Worm (Caenorhabditis elegans): ENCODE data around the gene C51E3.10.

C51E3.10 gene

ce11 chrV:10124799-10125548, 36.0 kb downstream of the C51E3.10 start, which contains the start of gene C08B6.10:
C08B6.10 (plus strand) TSS chrV:10125498.
- no peak for TF ChIP-seq ceh-36 (tag; optimal IDR thresholded peaks at IDR 0.05)
- TF ChIP-seq hmg-4 (GFP tag; optimal IDR thresholded peaks at IDR 0.05): no peak
- no peak for TF ChIP-seq tbx-11 (GFP tag; IDR thresholded peaks at IDR 0.05)
- TF ChIP-seq F13C5.2 (tag; optimal IDR thresholded peaks at IDR 0.05): no peak
- no peak for TF ChIP-seq scrt-1 (GFP tag; IDR thresholded peaks at IDR 0.05)

- TF ChIP-seq ceh-36 (tag; optimal IDR thresholded peaks at IDR 0.05): no peak
- no peak for TF ChIP-seq hnd-1 (tag; optimal IDR thresholded peaks at IDR 0.05)
- TF ChIP-seq tbx-11 (GFP tag; IDR thresholded peaks at IDR 0.05): no peak
- TF ChIP-seq ets-7 (tag; optimal IDR thresholded peaks at IDR 0.05): no peak
- no peak for TF ChIP-seq aly-1 (tag; optimal IDR thresholded peaks at IDR 0.05)
- no peak for TF ChIP-seq scrt-1 (GFP tag; IDR thresholded peaks at IDR 0.05)
- no peak for TF ChIP-seq B0310.2 (tag; optimal IDR thresholded peaks at IDR 0.05)
- TF ChIP-seq hmg-4 (GFP tag; optimal IDR thresholded peaks at IDR 0.05): no peak
- TF ChIP-seq hmbx-1 (tag; optimal IDR thresholded peaks at IDR 0.05): no peak
- TF ChIP-seq ceh-13 (GFP tag; optimal IDR thresholded peaks at IDR 0.05): no peak
These were observed 37.6 kb downstream of the C51E3.10 start, which contains the start of gene C08B6.6 for ce11 chrV:10123324-10123723. C08B6.6 (plus strand) TSS chrV:10123624.

- TF ChIP-seq sea-1 (GFP tag; conservative IDR thresholded peaks at IDR 0.05) (no peak), ets-7 (tag; optimal IDR thresholded peaks at IDR 0.05) (no peak), flt-1 (GFP tag; IDR thresholded peaks at IDR 0.05) (no peak), tra-4 (tag; optimal IDR thresholded peaks at IDR 0.05) (no peak), ceh-36 (tag; optimal IDR thresholded peaks at IDR 0.05) (no peak), hnd-1 (tag; optimal IDR thresholded peaks at IDR 0.05) (no peak), B0310.2 (tag; optimal IDR thresholded peaks at IDR 0.05) (no peak), F13C5.2 (tag; optimal IDR thresholded peaks at IDR 0.05) (no peak), tbx-37 (GFP tag; conservative IDR thresholded peaks at IDR 0.05) (no peak)
These were observed 38.3 kb downstream of the C51E3.10 start, which contains the start of gene srxa-19 for ce11 chrV:10122670-10123069. srxa-19 (minus strand) TSS chrV:10122770.

DNA sequence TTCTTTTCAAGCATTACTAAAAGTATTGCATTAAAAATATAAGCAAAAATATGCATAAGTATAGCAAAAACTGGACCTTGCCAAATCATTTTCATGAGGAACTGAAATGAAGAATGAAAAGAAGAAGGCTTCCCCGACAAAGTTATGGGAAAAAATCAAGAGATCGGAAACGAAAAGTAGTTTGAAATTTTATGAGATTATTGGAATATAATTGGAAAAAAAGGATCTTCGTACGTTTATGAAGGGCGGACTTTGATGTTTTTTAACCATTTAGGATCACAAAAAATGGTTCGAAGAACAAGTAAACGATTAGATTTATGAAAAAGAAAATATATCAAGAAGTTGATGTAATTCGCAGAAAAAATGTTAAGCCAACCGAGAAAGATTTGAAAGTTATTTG, 40.0 kb downstream of the C51E3.10 start, which contains the start of gene srxa-18:
TSS of gene srxa-18 (minus strand) at position 100 of the 400 bp plus-strand sequence.
- no peak for TF ChIP-seq ets-7 (tag; optimal IDR thresholded peaks at IDR 0.05)
- no peak for TF ChIP-seq tra-4 (tag; optimal IDR thresholded peaks at IDR 0.05)
- no peak for TF ChIP-seq ceh-36 (tag; optimal IDR thresholded peaks at IDR 0.05)
- no peak for TF ChIP-seq sea-1 (GFP tag; conservative IDR thresholded peaks at IDR 0.05)
- no peak for TF ChIP-seq hnd-1 (tag; optimal IDR thresholded peaks at IDR 0.05)

ce11 chrV:10117465-10117864, 43.5 kb downstream of the C51E3.10 start, which contains the start of gene C08B6.5:
C08B6.5 (plus strand) TSS chrV:10117765.
- TF ChIP-seq hnd-1 (tag; optimal IDR thresholded peaks at IDR 0.05): no peak
- no peak for TF ChIP-seq tra-4 (tag; optimal IDR thresholded peaks at IDR 0.05)

- TF ChIP-seq ets-7 (tag; optimal IDR thresholded peaks at IDR 0.05): no peak
- no peak for TF ChIP-seq pes-1 (GFP tag; IDR thresholded peaks at IDR 0.05)
- TF ChIP-seq ceh-13 (GFP tag; optimal IDR thresholded peaks at IDR 0.05): no peak
- TF ChIP-seq tra-4 (tag; optimal IDR thresholded peaks at IDR 0.05): no peak
- no peak for TF ChIP-seq ceh-36 (tag; optimal IDR thresholded peaks at IDR 0.05)
- no peak for TF ChIP-seq ama-1 (optimal IDR thresholded peaks at IDR 0.05)
- TF ChIP-seq aly-1 (tag; optimal IDR thresholded peaks at IDR 0.05): no peak
- no peak for TF ChIP-seq hmg-4 (GFP tag; optimal IDR thresholded peaks at IDR 0.05)
- TF ChIP-seq F13C5.2 (tag; optimal IDR thresholded peaks at IDR 0.05): no peak
- no peak for TF ChIP-seq tbx-11 (GFP tag; IDR thresholded peaks at IDR 0.05)
- no peak for TF ChIP-seq sea-1 (GFP tag; conservative IDR thresholded peaks at IDR 0.05)
- TF ChIP-seq tbx-37 (GFP tag; conservative IDR thresholded peaks at IDR 0.05): no peak
- no peak for TF ChIP-seq flt-1 (GFP tag; IDR thresholded peaks at IDR 0.05)
- TF ChIP-seq scrt-1 (GFP tag; IDR thresholded peaks at IDR 0.05): no peak
- no peak for TF ChIP-seq hnd-1 (tag; optimal IDR thresholded peaks at IDR 0.05)
- no peak for TF ChIP-seq hmbx-1 (tag; optimal IDR thresholded peaks at IDR 0.05)
- TF ChIP-seq B0310.2 (tag; optimal IDR thresholded peaks at IDR 0.05): no peak
These were observed 46.6 kb downstream of the C51E3.10 start, which contains the start of gene cht-5 for ce11 chrV:10114329-10114728. cht-5 (plus strand) TSS chrV:10114629.

DNA sequence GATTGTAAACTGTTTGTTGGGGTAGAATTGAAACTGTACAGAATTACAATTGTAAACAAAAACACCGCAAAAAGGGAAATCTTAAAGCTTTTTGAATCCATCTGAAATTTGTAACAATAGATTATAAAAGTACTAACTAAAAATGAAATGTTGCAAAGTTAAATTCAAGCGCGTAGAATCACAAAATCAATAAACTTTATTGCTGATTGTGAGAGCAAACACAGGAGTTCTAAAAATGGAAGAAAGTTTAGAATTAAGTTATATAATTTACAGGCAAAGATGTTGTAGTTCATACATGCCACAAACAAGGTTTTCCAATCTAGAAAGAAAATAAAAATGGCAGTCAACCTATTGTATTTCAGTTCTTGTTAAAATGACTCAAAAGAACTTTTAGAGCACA, 48.7 kb downstream of the C51E3.10 start, which contains the start of gene C08B6.3:
TSS of gene C08B6.3 (minus strand) at position 101 of the 400 bp plus-strand sequence.
- TF ChIP-seq hmbx-1 (tag; optimal IDR thresholded peaks at IDR 0.05): no peak
- TF ChIP-seq scrt-1 (GFP tag; IDR thresholded peaks at IDR 0.05): no peak
- no peak for TF ChIP-seq F13C5.2 (tag; optimal IDR thresholded peaks at IDR 0.05)
- no peak for TF ChIP-seq ets-7 (tag; optimal IDR thresholded peaks at IDR 0.05)
- no peak for TF ChIP-seq aly-1 (tag; optimal IDR thresholded peaks at IDR 0.05)
- TF ChIP-seq ama-1 (optimal IDR thresholded peaks at IDR 0.05): no peak
- TF ChIP-seq hmg-4 (GFP tag; optimal IDR thresholded peaks at IDR 0.05): no peak
- TF ChIP-seq hnd-1 (tag; optimal IDR thresholded peaks at IDR 0.05): no peak
- TF ChIP-seq tbx-11 (GFP tag; IDR thresholded peaks at IDR 0.05): no peak
- TF ChIP-seq ceh-13 (GFP tag; optimal IDR thresholded peaks at IDR 0.05): no peak
- TF ChIP-seq sea-1 (GFP tag; conservative IDR thresholded peaks at IDR 0.05): no peak
- TF ChIP-seq tbx-37 (GFP tag; conservative IDR thresholded peaks at IDR 0.05): no peak
- TF ChIP-seq ceh-36 (tag; optimal IDR thresholded peaks at IDR 0.05): no peak
- no peak for TF ChIP-seq tra-4 (tag; optimal IDR thresholded peaks at IDR 0.05)
- TF ChIP-seq pes-1 (GFP tag; IDR thresholded peaks at IDR 0.05): no peak
- no peak for TF ChIP-seq flt-1 (GFP tag; IDR thresholded peaks at IDR 0.05)
- TF ChIP-seq B0310.2 (tag; optimal IDR thresholded peaks at IDR 0.05): no peak

DNA sequence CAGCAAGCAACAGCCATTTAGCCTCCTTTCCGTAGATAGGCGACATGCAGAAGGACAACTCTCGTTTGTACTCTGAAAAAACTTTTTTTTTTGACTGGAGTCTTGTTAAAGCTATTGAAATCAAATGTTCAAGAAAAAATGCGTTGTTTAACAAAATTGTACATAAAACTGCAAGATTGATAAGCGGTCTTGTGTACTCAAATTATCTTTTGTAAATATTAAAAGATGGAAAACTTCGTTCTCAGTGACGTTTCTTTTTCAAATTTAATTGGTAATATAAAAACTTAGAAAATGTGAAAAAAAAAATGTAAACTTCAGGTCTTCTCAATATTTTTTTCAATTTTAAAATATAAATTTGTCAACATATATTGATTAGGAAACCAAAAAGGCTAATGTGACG, 49.8 kb downstream of the C51E3.10 start:
- no peak for TF ChIP-seq ceh-36 (tag; optimal IDR thresholded peaks at IDR 0.05)
- TF ChIP-seq flt-1 (GFP tag; IDR thresholded peaks at IDR 0.05): no peak
- TF ChIP-seq hmbx-1 (tag; optimal IDR thresholded peaks at IDR 0.05): no peak
- TF ChIP-seq ets-7 (tag; optimal IDR thresholded peaks at IDR 0.05): no peak
- TF ChIP-seq tbx-37 (GFP tag; conservative IDR thresholded peaks at IDR 0.05): no peak
- no peak for TF ChIP-seq hmg-4 (GFP tag; optimal IDR thresholded peaks at IDR 0.05)
- TF ChIP-seq F13C5.2 (tag; optimal IDR thresholded peaks at IDR 0.05): no peak
- TF ChIP-seq tbx-11 (GFP tag; IDR thresholded peaks at IDR 0.05): no peak
- TF ChIP-seq scrt-1 (GFP tag; IDR thresholded peaks at IDR 0.05): no peak
- TF ChIP-seq tra-4 (tag; optimal IDR thresholded peaks at IDR 0.05): no peak
- TF ChIP-seq hnd-1 (tag; optimal IDR thresholded peaks at IDR 0.05): no peak
- TF ChIP-seq B0310.2 (tag; optimal IDR thresholded peaks at IDR 0.05): no peak
